Fruit fly (Drosophila melanogaster): ENCODE results near the gene arx.

dm6 chr3L:18949137-18949536 is 47.8 kb upstream of the arx start:
- no peak for TF ChIP-seq psq (optimal IDR thresholded peaks at IDR 0.05)
- no peak for TF ChIP-seq Sin3A (optimal IDR thresholded peaks at IDR 0.05)
- TF ChIP-seq insv (optimal IDR thresholded peaks at IDR 0.05), result no peak
- no peak for TF ChIP-seq Myc (optimal IDR thresholded peaks at IDR 0.05)
- TF ChIP-seq h (optimal IDR thresholded peaks at IDR 0.05), result no peak
